Worm (Caenorhabditis elegans): ENCODE measurements around the gene Y51H7BR.4.

DNA sequence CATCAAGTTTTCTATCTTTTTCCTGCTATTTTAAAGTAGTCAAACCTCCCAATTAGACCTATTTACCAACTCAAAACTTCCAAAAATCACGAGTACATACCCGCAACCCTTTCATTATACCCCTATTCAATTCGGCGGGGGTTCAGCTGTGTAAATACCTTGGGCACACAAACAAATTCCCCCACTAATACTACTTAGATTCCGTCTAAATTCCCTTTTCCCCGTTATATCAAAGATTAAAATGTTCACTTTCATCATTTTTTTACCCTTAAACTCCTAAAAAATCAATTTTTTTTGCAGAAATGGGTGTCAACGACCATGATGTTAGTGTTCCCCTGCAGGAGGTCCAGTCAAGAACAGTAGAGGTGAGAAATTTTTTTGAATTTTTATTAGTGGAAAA, 24.9 kb upstream of the Y51H7BR.4 start, which contains the start of gene fdgt-1:
- TF ChIP-seq elt-3 (tag; optimal IDR thresholded peaks at IDR 0.05) (no peak), tbx-2 (tag; optimal IDR thresholded peaks at IDR 0.05) (no peak), lin-13 (GFP tag; optimal IDR thresholded peaks at IDR 0.05) (no peak), egl-27 (tag; optimal IDR thresholded peaks at IDR 0.05) (no peak), fos-1 (tag; optimal IDR thresholded peaks at IDR 0.05) (no peak), nhr-237 (tag; optimal IDR thresholded peaks at IDR 0.05) (no peak), nhr-19 (GFP tag; conservative IDR thresholded peaks at IDR 0.05) (no peak), ztf-11 (tag; optimal IDR thresholded peaks at IDR 0.05) (no peak), unc-30 (tag; optimal IDR thresholded peaks at IDR 0.05) (no peak), ztf-4 (tag; optimal IDR thresholded peaks at IDR 0.05) (no peak), efl-3 (GFP tag; optimal IDR thresholded peaks at IDR 0.05) (no peak), lin-15B (tag; optimal IDR thresholded peaks at IDR 0.05) (no peak)

All from whole organism, L1 larva.